Fruit fly (Drosophila melanogaster): ENCODE results near the gene Hira.

Gene Hira

dm6 chrX:7692740-7693064 lies 29.2 kb upstream of the Hira start (continued):
- TF ChIP-seq pum (GFP tag; optimal IDR thresholded peaks at IDR 0.05), result peak; percentile 56
- 0 out of 3 replicates have a peak, but pooled peaks have one; percentile 6 for TF ChIP-seq z (GFP tag; IDR thresholded peaks at IDR 0.05)
- peak; percentile 88 for TF ChIP-seq CG7839 (tag; optimal IDR thresholded peaks at IDR 0.05)
- no peak for TF ChIP-seq tna (GFP tag; IDR thresholded peaks at IDR 0.05; ENCODE audit: partially characterized antibody)
- no peak for TF ChIP-seq CG8359 (GFP tag; optimal IDR thresholded peaks at IDR 0.05; ENCODE audit: borderline replicate concordance)
- TF ChIP-seq da (GFP tag; optimal IDR thresholded peaks at IDR 0.05), result no peak
- TF ChIP-seq Doc2 (GFP tag; IDR thresholded peaks at IDR 0.05), result no peak
- peak; percentile 50 for TF ChIP-seq CG31365 (tag; optimal IDR thresholded peaks at IDR 0.05)
- no peak for TF ChIP-seq crol (GFP tag; IDR thresholded peaks at IDR 0.05)
- no peak for TF ChIP-seq CG2116 (GFP tag; optimal IDR thresholded peaks at IDR 0.05)
- TF ChIP-seq CG6683 (GFP tag; optimal IDR thresholded peaks at IDR 0.05), result peak; percentile 20
- peak; percentile 45 for TF ChIP-seq schlank (tag; optimal IDR thresholded peaks at IDR 0.05)
- peak; percentile 60 for TF ChIP-seq H2.0 (GFP tag; IDR thresholded peaks at IDR 0.05)
- TF ChIP-seq CG12155 (GFP tag; optimal IDR thresholded peaks at IDR 0.05), result peak; percentile 60
- TF ChIP-seq prd (optimal IDR thresholded peaks at IDR 0.05), result no peak
- peak; percentile 81 for TF ChIP-seq prd (GFP tag; IDR thresholded peaks at IDR 0.05)
- peak; percentile 25 for TF ChIP-seq CG8089 (GFP tag; optimal IDR thresholded peaks at IDR 0.05)
- peak; percentile 56 for TF ChIP-seq CG12219 (GFP tag; optimal IDR thresholded peaks at IDR 0.05)
- no peak for TF ChIP-seq lov (optimal IDR thresholded peaks at IDR 0.05)
- 0 out of 3 replicates have a peak, but pooled peaks have one; percentile 64 for TF ChIP-seq lov (GFP tag; IDR thresholded peaks at IDR 0.05)
- peak; percentile 62; the same call in 2 of the 3 replicates for TF ChIP-seq CG14050 (GFP tag; IDR thresholded peaks at IDR 0.05)
- peak; percentile 85 for TF ChIP-seq CG9932 (GFP tag; IDR thresholded peaks at IDR 0.05)
- TF ChIP-seq wdn (GFP tag; IDR thresholded peaks at IDR 0.05), result no peak
- peak; percentile 34 for TF ChIP-seq CG12236 (GFP tag; optimal IDR thresholded peaks at IDR 0.05)
- peak; percentile 15 for TF ChIP-seq CG14965 (GFP tag; optimal IDR thresholded peaks at IDR 0.05; ENCODE audit: borderline replicate concordance)
- TF ChIP-seq sens-2 (GFP tag; IDR thresholded peaks at IDR 0.05), result peak; percentile 53; the same call in 1 of the 2 replicates
- peak; percentile 61 for TF ChIP-seq CG7372 (GFP tag; IDR thresholded peaks at IDR 0.05)
- TF ChIP-seq CG3838 (GFP tag; optimal IDR thresholded peaks at IDR 0.05), result no peak
- peak; percentile 5 for TF ChIP-seq CG4707 (GFP tag; optimal IDR thresholded peaks at IDR 0.05)
- peak; percentile 80 for TF ChIP-seq CG2678 (tag; optimal IDR thresholded peaks at IDR 0.05)
- TF ChIP-seq GATAe (GFP tag; conservative IDR thresholded peaks at IDR 0.05), result no peak
- TF ChIP-seq CG3407 (GFP tag; optimal IDR thresholded peaks at IDR 0.05), result peak; percentile 55
- TF ChIP-seq Chrac-16 (GFP tag; optimal IDR thresholded peaks at IDR 0.05), result peak; percentile 61
- peak; percentile 64 for TF ChIP-seq CG2712 (tag; optimal IDR thresholded peaks at IDR 0.05)
- TF ChIP-seq bsh (GFP tag; optimal IDR thresholded peaks at IDR 0.05), result peak in 1 of 2 experiments; percentile 80
- TF ChIP-seq fd102C (GFP tag; optimal IDR thresholded peaks at IDR 0.05), result no peak
- TF ChIP-seq CG3065 (GFP tag; optimal IDR thresholded peaks at IDR 0.05), result no peak
- peak; percentile 90 for TF ChIP-seq vvl (GFP tag; IDR thresholded peaks at IDR 0.05)
- peak; percentile 78 for TF ChIP-seq Fer1 (GFP tag; optimal IDR thresholded peaks at IDR 0.05)
- TF ChIP-seq gsb-n (tag; optimal IDR thresholded peaks at IDR 0.05), result peak; percentile 64
- TF ChIP-seq CG15601 (tag; optimal IDR thresholded peaks at IDR 0.05), result peak; percentile 15
- peak; percentile 51 for TF ChIP-seq onecut (GFP tag; IDR thresholded peaks at IDR 0.05)
- TF ChIP-seq dmrt99B (tag; optimal IDR thresholded peaks at IDR 0.05), result peak; percentile 89
- no peak for TF ChIP-seq CG18011 (GFP tag; optimal IDR thresholded peaks at IDR 0.05)
- peak; percentile 46 for TF ChIP-seq CG4424 (GFP tag; optimal IDR thresholded peaks at IDR 0.05)
- peak; percentile 78 for TF ChIP-seq Sox102F (GFP tag; optimal IDR thresholded peaks at IDR 0.05)
- TF ChIP-seq Max (GFP tag; optimal IDR thresholded peaks at IDR 0.05), result peak; percentile 21
- TF ChIP-seq CG10543 (GFP tag; optimal IDR thresholded peaks at IDR 0.05), result no peak
- TF ChIP-seq mld (GFP tag; IDR thresholded peaks at IDR 0.05; ENCODE audit: partially characterized antibody), result no peak
- no peak for TF ChIP-seq dati (GFP tag; IDR thresholded peaks at IDR 0.05)
- TF ChIP-seq az2 (GFP tag; optimal IDR thresholded peaks at IDR 0.05), result peak; percentile 54
- TF ChIP-seq toy (GFP tag; IDR thresholded peaks at IDR 0.05), result no peak
